Worm (Caenorhabditis elegans): Measurements from ENCODE around the gene scl-11.

- TF ChIP-seq ama-1 (optimal IDR thresholded peaks at IDR 0.05) (no peak), ceh-36 (tag; optimal IDR thresholded peaks at IDR 0.05) (no peak), F13C5.2 (tag; optimal IDR thresholded peaks at IDR 0.05) (no peak), flt-1 (GFP tag; IDR thresholded peaks at IDR 0.05) (no peak), aly-1 (tag; optimal IDR thresholded peaks at IDR 0.05) (no peak)
Observed at ce11 chrIV:13042091-13042490, 9.1 kb upstream of the scl-11 start, which contains the start of gene amt-2.
